Worm (Caenorhabditis elegans): Measurements from ENCODE around the gene dhs-21.
A peak's percentile ranks its signal among the peaks of the same experiment; 100 is the strongest.

- TF ChIP-seq ceh-18 (tag; optimal IDR thresholded peaks at IDR 0.05) (peak; percentile 75), fkh-10 (GFP tag; optimal IDR thresholded peaks at IDR 0.05) (peak; percentile 81), T23F11.4 (GFP tag; optimal IDR thresholded peaks at IDR 0.05) (peak; percentile 90), pqm-1 (tag; optimal IDR thresholded peaks at IDR 0.05) (peak; percentile 78), dmd-4 (tag; optimal IDR thresholded peaks at IDR 0.05; ENCODE audit: borderline replicate concordance) (peak; percentile 80), ttx-3 (tag; optimal IDR thresholded peaks at IDR 0.05) (peak; percentile 88), ztf-16 (tag; optimal IDR thresholded peaks at IDR 0.05) (peak; percentile 91), ama-1 (optimal IDR thresholded peaks at IDR 0.05) (no peak)
Observed at ce11 chrV:12780248-12780647, 46.8 kb upstream of the dhs-21 start.

Measured in whole organism, late embryonic.